Worm (Caenorhabditis elegans): Measurements from ENCODE around the gene Y53F4B.62.

ce11 chrII:15135886-15136285 lies 5.5 kb upstream of the Y53F4B.62 start, which contains the start of gene Y53F4B.25:
- TF ChIP-seq ama-1 (optimal IDR thresholded peaks at IDR 0.05) = no peak
- TF ChIP-seq hnd-1 (tag; optimal IDR thresholded peaks at IDR 0.05) = no peak
- no peak for TF ChIP-seq tbx-11 (GFP tag; IDR thresholded peaks at IDR 0.05)
- TF ChIP-seq tbx-37 (GFP tag; conservative IDR thresholded peaks at IDR 0.05) = no peak
- no peak for TF ChIP-seq flt-1 (GFP tag; IDR thresholded peaks at IDR 0.05)
- no peak for TF ChIP-seq F13C5.2 (tag; optimal IDR thresholded peaks at IDR 0.05)
- no peak for TF ChIP-seq ets-7 (tag; optimal IDR thresholded peaks at IDR 0.05)
- no peak for TF ChIP-seq pes-1 (GFP tag; IDR thresholded peaks at IDR 0.05)
- TF ChIP-seq ceh-36 (tag; optimal IDR thresholded peaks at IDR 0.05) = no peak
- TF ChIP-seq hmbx-1 (tag; optimal IDR thresholded peaks at IDR 0.05) = no peak
- no peak for TF ChIP-seq B0310.2 (tag; optimal IDR thresholded peaks at IDR 0.05)

Measured in whole organism, early embryonic.